Fruit fly (Drosophila melanogaster) whole organism, prepupa: Measurements from ENCODE around the gene Oatp30B.

Source experiments
- Blimp-1 ChIP-seq: fragments of 200-800 bp; sonication (Bioruptor generic); optimal IDR thresholded peaks from 3 replicates; lab custom pipeline; 2017; ENCODE audit warnings: missing biosample characterization, missing genetic modification characterization, mild to moderate bottlenecking, moderate library complexity, missing genetic modification reagents
- CG10669 ChIP-seq: fragments of 200-800 bp; sonication (Bioruptor generic); optimal IDR thresholded peaks from 3 replicates; lab custom pipeline; 2018; ENCODE audit warnings: missing biosample characterization, mild to moderate bottlenecking, missing genetic modification characterization, moderate library complexity
- CG15336 ChIP-seq: fragments of 200-800 bp; sonication (Bioruptor generic); IDR thresholded peaks from 2 replicates; pipeline ENCODE4 v1.3.6; 2022; ENCODE audit warnings: missing biosample characterization, missing genetic modification characterization
- CG1621 ChIP-seq: fragments of 200-800 bp; sonication (Bioruptor generic); optimal IDR thresholded peaks from 3 replicates; lab custom pipeline; 2018; ENCODE audit warnings: missing biosample characterization, mild to moderate bottlenecking, missing genetic modification characterization
- CG3032 ChIP-seq: fragments of 200-800 bp; optimal IDR thresholded peaks from 2 replicates; lab custom pipeline; 2019; ENCODE audit warnings: missing biosample characterization, mild to moderate bottlenecking, missing genetic modification characterization, moderate library complexity
- CG32006 ChIP-seq: fragments of 200-800 bp; sonication (Bioruptor generic); optimal IDR thresholded peaks from 3 replicates; lab custom pipeline; 2017; ENCODE audit warnings: missing biosample characterization, mild to moderate bottlenecking, missing genetic modification characterization
- CG4318 ChIP-seq: fragments of 200-800 bp; sonication (Bioruptor generic); optimal IDR thresholded peaks from 3 replicates; lab custom pipeline; 2017; ENCODE audit warnings: missing biosample characterization, mild to moderate bottlenecking, missing genetic modification characterization
- CG6163 ChIP-seq: fragments of 200-800 bp; sonication (Bioruptor generic); IDR thresholded peaks from 3 replicates; pipeline ENCODE4 v1.3.6; 2022; ENCODE audit warnings: missing biosample characterization, missing genetic modification characterization
- CG6276 ChIP-seq: fragments of 200-800 bp; sonication (Bioruptor generic); optimal IDR thresholded peaks from 2 replicates; lab custom pipeline; 2017; ENCODE audit warnings: missing biosample characterization, mild to moderate bottlenecking, missing genetic modification characterization
- CG6792 ChIP-seq: fragments of 200-800 bp; sonication (Bioruptor generic); optimal IDR thresholded peaks from 3 replicates; lab custom pipeline; 2016; ENCODE audit warnings: missing biosample characterization, missing genetic modification characterization
- CG6854 ChIP-seq: fragments of 200-800 bp; sonication (Bioruptor generic); optimal IDR thresholded peaks from 2 replicates; lab custom pipeline; 2017; ENCODE audit warnings: missing biosample characterization, mild to moderate bottlenecking, missing genetic modification characterization
- CG8632 ChIP-seq: fragments of 200-800 bp; sonication (Bioruptor generic); optimal IDR thresholded peaks from 3 replicates; lab custom pipeline; 2016; ENCODE audit warnings: missing biosample characterization, missing genetic modification characterization
- Eip75B ChIP-seq: fragments of 200-800 bp; sonication (Bioruptor generic); optimal IDR thresholded peaks from 3 replicates; lab custom pipeline; 2016; ENCODE audit warnings: missing biosample characterization, missing genetic modification characterization
- Eip93F ChIP-seq: fragments of 200-800 bp; sonication (Bioruptor generic); optimal IDR thresholded peaks from 2 replicates; lab custom pipeline; 2016; ENCODE audit warnings: missing biosample characterization, mild to moderate bottlenecking, missing genetic modification characterization
- Ets21C ChIP-seq: fragments of 200-800 bp; sonication (Bioruptor generic); optimal IDR thresholded peaks from 3 replicates; lab custom pipeline; 2016; ENCODE audit warnings: missing biosample characterization, missing genetic modification characterization
- Hr38 ChIP-seq: sonication (Bioruptor generic); optimal IDR thresholded peaks from 2 replicates; lab custom pipeline; 2016; ENCODE audit warnings: missing biosample characterization, missing genetic modification characterization
- Lpt ChIP-seq: fragments of 200-800 bp; sonication (Bioruptor generic); optimal IDR thresholded peaks from 3 replicates; lab custom pipeline; 2016; ENCODE audit warnings: missing biosample characterization, missing genetic modification characterization
- Met ChIP-seq: fragments of 200-800 bp; sonication (Bioruptor generic); optimal IDR thresholded peaks from 3 replicates; lab custom pipeline; 2016; ENCODE audit warnings: missing biosample characterization, missing genetic modification characterization
- Sox14 ChIP-seq: fragments of 200-800 bp; sonication (Bioruptor generic); optimal IDR thresholded peaks from 3 replicates; lab custom pipeline; 2016; ENCODE audit warnings: missing biosample characterization, missing genetic modification characterization
- Sox15 ChIP-seq: fragments of 200-800 bp; sonication (Bioruptor generic); optimal IDR thresholded peaks from 3 replicates; lab custom pipeline; 2016; ENCODE audit warnings: missing biosample characterization, missing genetic modification characterization
- achi ChIP-seq: fragments of 200-800 bp; sonication (Bioruptor generic); optimal IDR thresholded peaks from 3 replicates; lab custom pipeline; 2016; ENCODE audit warnings: missing biosample characterization, missing genetic modification characterization
- cyc ChIP-seq: fragments of 200-800 bp; sonication (Bioruptor generic); optimal IDR thresholded peaks from 3 replicates; lab custom pipeline; 2016; ENCODE audit warnings: missing biosample characterization, missing genetic modification characterization
- dac ChIP-seq: fragments of 200-800 bp; sonication (Bioruptor generic); optimal IDR thresholded peaks from 2 replicates; lab custom pipeline; 2017; ENCODE audit warnings: missing biosample characterization, mild to moderate bottlenecking, missing genetic modification characterization
- dsx ChIP-seq: fragments of 200-800 bp; optimal IDR thresholded peaks from 3 replicates; lab custom pipeline; 2019; ENCODE audit warnings: missing biosample characterization, mild to moderate bottlenecking, missing genetic modification characterization, moderate library complexity; ENCODE audit not compliant: poor library complexity, severe bottlenecking
- eg ChIP-seq: fragments of 200-800 bp; sonication (Bioruptor generic); IDR thresholded peaks from 3 replicates; pipeline ENCODE4 v1.3.6; 2022; ENCODE audit warnings: missing biosample characterization, missing genetic modification characterization
- esn ChIP-seq: fragments of 200-800 bp; sonication (Bioruptor generic); optimal IDR thresholded peaks from 2 replicates; lab custom pipeline; 2016; ENCODE audit warnings: missing biosample characterization, mild to moderate bottlenecking, missing genetic modification characterization, moderate library complexity
- fkh ChIP-seq: fragments of 200-800 bp; sonication (Bioruptor generic); optimal IDR thresholded peaks from 3 replicates; lab custom pipeline; 2017; ENCODE audit warnings: missing biosample characterization, mild to moderate bottlenecking, missing genetic modification characterization, moderate library complexity
- lz ChIP-seq: fragments of 200-800 bp; sonication (Bioruptor generic); optimal IDR thresholded peaks from 3 replicates; lab custom pipeline; 2016; ENCODE audit warnings: missing biosample characterization, missing genetic modification characterization
- pdm3 ChIP-seq: fragments of 200-800 bp; sonication (Bioruptor generic); optimal IDR thresholded peaks from 3 replicates; lab custom pipeline; 2016; ENCODE audit warnings: missing biosample characterization, missing genetic modification characterization
- spab ChIP-seq: fragments of 200-800 bp; sonication (Bioruptor generic); optimal IDR thresholded peaks from 2 replicates; lab custom pipeline; 2017; ENCODE audit warnings: missing biosample characterization, mild to moderate bottlenecking, missing genetic modification characterization, missing genetic modification reagents
- ss ChIP-seq, 2 experiments: fragments of 200-800 bp; sonication (Bioruptor generic); optimal IDR thresholded peaks; 2 replicates in 1 of 2; 3 replicates in 1 of 2; lab custom pipeline; 2017 to 2018; ENCODE audit warnings: mild to moderate bottlenecking in 2 of 2, missing biosample characterization in 2 of 2, missing genetic modification characterization in 2 of 2, moderate library complexity in 1 of 2
- topi ChIP-seq: fragments of 200-800 bp; sonication (Bioruptor generic); optimal IDR thresholded peaks from 3 replicates; lab custom pipeline; 2016; ENCODE audit warnings: missing biosample characterization, missing genetic modification characterization

Oatp30B gene

dm6 chr2L:9506535-9507036 is 14.4 kb upstream of the Oatp30B start (continued):
- TF ChIP-seq esn (GFP tag; lab: Kevin White, UChicago), result no peak
- TF ChIP-seq CG10669, result no peak
- no peak for TF ChIP-seq topi
- peak; percentile 3 for TF ChIP-seq CG1621
- TF ChIP-seq spab (GFP tag; lab: Kevin White, UChicago), result no peak
- no peak for TF ChIP-seq dac (GFP tag; lab: Kevin White, UChicago)
- TF ChIP-seq achi (GFP tag; lab: Kevin White, UChicago), result no peak
- no peak for TF ChIP-seq Hr38 (GFP tag; lab: Kevin White, UChicago)

dm6 chr2L:9508547-9509197 is 12.3 kb upstream of the Oatp30B start:
- TF ChIP-seq CG6792 (GFP tag; lab: Kevin White, UChicago) (no peak), CG15336 (GFP tag; lab: Robert Waterston, UW) (peak; percentile 23; the same call in 1 of the 2 replicates), CG32006 (no peak), CG8632 (GFP tag; lab: Kevin White, UChicago) (no peak), Eip93F (no peak), CG3032 (tag; lab: Kevin White, UChicago) (no peak), eg (peak; percentile 8; the same call in 1 of the 3 replicates), dsx (peak; percentile 87), CG6276 (no peak), lz (GFP tag; lab: Kevin White, UChicago) (no peak), Lpt (GFP tag; lab: Kevin White, UChicago) (peak; percentile 7), Blimp-1 (GFP tag; lab: Kevin White, UChicago) (no peak), spab (GFP tag; lab: Kevin White, UChicago) (no peak), ss (GFP tag; optimal IDR thresholded peaks at IDR 0.05; lab: Kevin White, UChicago) (peak in 1 of 2 experiments; percentile 15), fkh (GFP tag; lab: Kevin White, UChicago) (peak; percentile 49), cyc (GFP tag; lab: Kevin White, UChicago) (no peak), CG6163 (no peak), CG6854 (no peak), Met (GFP tag; lab: Kevin White, UChicago) (no peak), Sox15 (GFP tag; lab: Kevin White, UChicago) (no peak), Ets21C (GFP tag; lab: Kevin White, UChicago) (no peak)
- TF ChIP-seq, all 60 proteins: peak for 6

- TF ChIP-seq pdm3 (GFP tag; lab: Kevin White, UChicago) (no peak), Sox14 (GFP tag; lab: Kevin White, UChicago) (no peak), CG4318 (GFP tag; lab: Kevin White, UChicago) (no peak), fkh (GFP tag; lab: Kevin White, UChicago) (peak; percentile 91)
These were observed 11.4 kb upstream of the Oatp30B start for dm6 chr2L:9509653-9510052.

dm6 chr2L:9510429-9510828 is 10.6 kb upstream of the Oatp30B start:
- TF ChIP-seq ss (GFP tag; optimal IDR thresholded peaks at IDR 0.05; lab: Kevin White, UChicago) (peak in 1 of 2 experiments; percentile 32), Eip75B (no peak), eg (no peak), CG15336 (GFP tag; lab: Robert Waterston, UW) (no peak)
